Fruit fly (Drosophila melanogaster): Measurements from ENCODE around the gene CG4911.
A peak's percentile ranks its signal among the peaks of the same experiment; 100 is the strongest.

CG4911 gene

DNA sequence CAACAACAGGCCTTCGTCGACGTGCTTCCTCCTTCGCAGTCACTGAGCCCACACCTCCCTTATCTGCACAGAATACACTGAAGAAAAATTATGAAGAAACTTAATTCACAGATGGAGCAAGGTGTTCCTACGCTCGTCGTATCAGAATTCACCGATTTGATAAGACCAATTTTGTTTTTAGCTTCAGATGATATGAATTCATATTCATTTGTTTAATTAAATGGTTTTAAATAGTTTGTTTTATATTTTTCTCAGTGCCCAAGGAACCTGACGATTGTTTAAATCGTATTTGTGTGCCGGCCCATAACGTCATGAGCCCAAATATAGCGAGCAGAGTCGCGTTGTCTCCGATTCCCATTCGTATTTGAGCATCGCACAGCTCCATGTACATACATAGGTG is 48.9 kb downstream of the CG4911 start (continued):
- TF ChIP-seq Lhr (GFP tag; optimal IDR thresholded peaks at IDR 0.05) = peak; percentile 23
- no peak for TF ChIP-seq her (GFP tag; optimal IDR thresholded peaks at IDR 0.05)
- peak; percentile 73 for TF ChIP-seq lilli (GFP tag; optimal IDR thresholded peaks at IDR 0.05)
- peak; percentile 57 for TF ChIP-seq onecut (GFP tag; IDR thresholded peaks at IDR 0.05)
- peak; percentile 19 for TF ChIP-seq Bdp1 (GFP tag; optimal IDR thresholded peaks at IDR 0.05)
- peak; percentile 15 for TF ChIP-seq crc (GFP tag; optimal IDR thresholded peaks at IDR 0.05)
- TF ChIP-seq CG2875 (GFP tag; optimal IDR thresholded peaks at IDR 0.05) = peak; percentile 46
- TF ChIP-seq sqz (GFP tag; optimal IDR thresholded peaks at IDR 0.05) = peak; percentile 11
- peak; percentile 37; the same call in 1 of the 2 replicates for TF ChIP-seq ro (GFP tag; IDR thresholded peaks at IDR 0.05)
- TF ChIP-seq cg (GFP tag; optimal IDR thresholded peaks at IDR 0.05) = no peak
- TF ChIP-seq CG17186 (GFP tag; optimal IDR thresholded peaks at IDR 0.05) = no peak
- TF ChIP-seq NFAT (GFP tag; IDR thresholded peaks at IDR 0.05) = no peak
- no peak for TF ChIP-seq CG12071 (GFP tag; optimal IDR thresholded peaks at IDR 0.05)
- 0 out of 3 replicates have a peak, but pooled peaks have one; percentile 37 for TF ChIP-seq CG11456 (GFP tag; IDR thresholded peaks at IDR 0.05)
- TF ChIP-seq Myb (GFP tag; optimal IDR thresholded peaks at IDR 0.05) = peak; percentile 17
- no peak for TF ChIP-seq Dll (GFP tag; IDR thresholded peaks at IDR 0.05; ENCODE audit: partially characterized antibody)
- TF ChIP-seq CG10654 (GFP tag; optimal IDR thresholded peaks at IDR 0.05) = no peak
- TF ChIP-seq CG2199 (GFP tag; IDR thresholded peaks at IDR 0.05) = no peak; the same call in 2 of the 3 replicates
- peak; percentile 68 for TF ChIP-seq CG18599 (GFP tag; optimal IDR thresholded peaks at IDR 0.05)
- peak; percentile 74 for TF ChIP-seq CG1024 (GFP tag; IDR thresholded peaks at IDR 0.05)
- TF ChIP-seq fd96Cb (tag; optimal IDR thresholded peaks at IDR 0.05) = peak; percentile 57
- no peak for TF ChIP-seq Dfd (GFP tag; optimal IDR thresholded peaks at IDR 0.05)
- TF ChIP-seq vvl (GFP tag; IDR thresholded peaks at IDR 0.05) = peak; percentile 82
- TF ChIP-seq GATAe (GFP tag; conservative IDR thresholded peaks at IDR 0.05) = no peak
- peak; percentile 10; the same call in 1 of the 2 replicates for TF ChIP-seq sens-2 (GFP tag; IDR thresholded peaks at IDR 0.05)
- TF ChIP-seq CG31441 (GFP tag; IDR thresholded peaks at IDR 0.05) = peak; percentile 85
- no peak for TF ChIP-seq ash1 (GFP tag; optimal IDR thresholded peaks at IDR 0.05)
- peak; percentile 30 for TF ChIP-seq jing (GFP tag; optimal IDR thresholded peaks at IDR 0.05)
- TF ChIP-seq CG34376 (GFP tag; optimal IDR thresholded peaks at IDR 0.05) = no peak
- no peak for TF ChIP-seq HmgD (GFP tag; optimal IDR thresholded peaks at IDR 0.05)
- TF ChIP-seq sug (tag; optimal IDR thresholded peaks at IDR 0.05) = no peak
- no peak for TF ChIP-seq Drgx (GFP tag; IDR thresholded peaks at IDR 0.05)
- peak; percentile 85 for TF ChIP-seq CG8924 (tag; optimal IDR thresholded peaks at IDR 0.05)
- TF ChIP-seq CG17385 (GFP tag; optimal IDR thresholded peaks at IDR 0.05) = peak; percentile 47
- TF ChIP-seq ara (GFP tag; IDR thresholded peaks at IDR 0.05) = peak; percentile 87
- no peak for TF ChIP-seq CG7928 (GFP tag; optimal IDR thresholded peaks at IDR 0.05)
- peak; percentile 94 for TF ChIP-seq CG15696 (tag; optimal IDR thresholded peaks at IDR 0.05)
- TF ChIP-seq gsb (GFP tag; IDR thresholded peaks at IDR 0.05) = no peak
- TF ChIP-seq otp (GFP tag; IDR thresholded peaks at IDR 0.05) = peak; percentile 29; the same call in 1 of the 3 replicates
- peak; percentile 49 for TF ChIP-seq CG17359 (tag; optimal IDR thresholded peaks at IDR 0.05)
- peak; percentile 54 to 85 for TF ChIP-seq chif (GFP tag; optimal IDR thresholded peaks at IDR 0.05)
- peak; percentile 57 for TF ChIP-seq twi (tag; optimal IDR thresholded peaks at IDR 0.05)
- TF ChIP-seq C15 (GFP tag; IDR thresholded peaks at IDR 0.05) = 0 out of 3 replicates have a peak, but pooled peaks have one; percentile 18
- TF ChIP-seq Gug (GFP tag; IDR thresholded peaks at IDR 0.05) = no peak
- TF ChIP-seq CG3163 (GFP tag; optimal IDR thresholded peaks at IDR 0.05) = no peak
- TF ChIP-seq Sry-β (GFP tag; optimal IDR thresholded peaks at IDR 0.05) = no peak
- TF ChIP-seq chm (GFP tag; IDR thresholded peaks at IDR 0.05) = peak; percentile 41; the same call in 1 of the 2 replicates
- peak; percentile 51 for TF ChIP-seq CG30403 (GFP tag; optimal IDR thresholded peaks at IDR 0.05)
- peak; percentile 10 for TF ChIP-seq CG31388 (GFP tag; optimal IDR thresholded peaks at IDR 0.05)
- TF ChIP-seq ttk (GFP tag; IDR thresholded peaks at IDR 0.05) = no peak
- TF ChIP-seq CG11560 (tag; IDR thresholded peaks at IDR 0.05) = no peak
- no peak for TF ChIP-seq CG42726 (GFP tag; IDR thresholded peaks at IDR 0.05; ENCODE audit: partially characterized antibody)
